Worm (Caenorhabditis elegans) whole organism, L4 larva: ENCODE measurements around the gene asp-4.

Experiments used
- Y75B8A.6 ChIP-seq: fragments of 200-800 bp; sonication (Bioruptor generic); IDR thresholded peaks from 2 replicates; pipeline ENCODE4 v1.3.6; 2022; ENCODE audit warnings: missing genetic modification reagents, missing genetic modification characterization, missing compliant biosample characterization
- ZK337.2 ChIP-seq: fragments of 200-800 bp; sonication (Bioruptor generic); IDR thresholded peaks from 2 replicates; pipeline ENCODE4 v1.3.6; 2022; ENCODE audit warnings: missing genetic modification reagents, missing genetic modification characterization, missing compliant biosample characterization
- aha-1 ChIP-seq: fragments of 150-350 bp; peaks from one replicate; lab custom pipeline; 2014; ENCODE audit warnings: missing biosample characterization, missing genetic modification characterization
- arid-1 ChIP-seq: fragments of 200-800 bp; sonication (Bioruptor generic); conservative IDR thresholded peaks from 2 replicates; pipeline ENCODE4 v1.3.6; 2022; ENCODE audit warnings: missing genetic modification reagents, missing genetic modification characterization, missing compliant biosample characterization
- ceh-20 ChIP-seq: fragments of 200-800 bp; sonication (Bioruptor generic); IDR thresholded peaks from 2 replicates; pipeline ENCODE4 v1.3.6; 2022; ENCODE audit warnings: missing genetic modification reagents, missing genetic modification characterization, missing compliant biosample characterization
- ceh-44 ChIP-seq: fragments of 200-800 bp; sonication (Bioruptor generic); IDR thresholded peaks from 2 replicates; pipeline ENCODE4 v1.3.6; 2022; ENCODE audit warnings: missing genetic modification reagents, missing genetic modification characterization, missing compliant biosample characterization
- ces-1 ChIP-seq: fragments of 150-350 bp; sonication (generic microtip); optimal IDR thresholded peaks from 4 replicates; lab custom pipeline; 2014; ENCODE audit warnings: missing biosample characterization, missing genetic modification reagents, missing genetic modification characterization
- ctbp-1 ChIP-seq: fragments of 200-800 bp; sonication (Bioruptor generic); IDR thresholded peaks from 2 replicates; pipeline ENCODE4 v1.3.6; 2022; ENCODE audit warnings: missing genetic modification reagents, missing genetic modification characterization, missing compliant biosample characterization
- daf-12 ChIP-seq: fragments of 150-350 bp; optimal IDR thresholded peaks from 2 replicates; lab custom pipeline; 2014; ENCODE audit warnings: missing biosample characterization, missing genetic modification reagents, missing genetic modification characterization
- dmd-6 ChIP-seq: fragments of 200-800 bp; sonication (Bioruptor generic); IDR thresholded peaks from 2 replicates; pipeline ENCODE4 v1.3.6; 2022; ENCODE audit warnings: missing genetic modification reagents, missing genetic modification characterization, missing compliant biosample characterization
- dmd-8 ChIP-seq: fragments of 200-800 bp; sonication (Bioruptor generic); IDR thresholded peaks from 2 replicates; pipeline ENCODE4 v1.3.6; 2022; ENCODE audit warnings: missing genetic modification characterization, missing compliant biosample characterization
- dmd-9 ChIP-seq: fragments of 200-800 bp; sonication (Bioruptor generic); IDR thresholded peaks from 2 replicates; pipeline ENCODE4 v1.3.6; 2022; ENCODE audit warnings: missing genetic modification reagents, missing genetic modification characterization, missing compliant biosample characterization
- dpl-1 ChIP-seq: fragments of 150-350 bp; optimal IDR thresholded peaks from 2 replicates; lab custom pipeline; 2014; ENCODE audit warnings: missing biosample characterization, missing genetic modification reagents, missing genetic modification characterization
- egl-43 ChIP-seq: fragments of 200-800 bp; sonication (Bioruptor generic); IDR thresholded peaks from 2 replicates; pipeline ENCODE4 v1.3.6; 2022; ENCODE audit warnings: missing genetic modification reagents, missing genetic modification characterization, missing compliant biosample characterization
- fkh-10 ChIP-seq: fragments of 150-350 bp; optimal IDR thresholded peaks from 2 replicates; lab custom pipeline; 2014; ENCODE audit warnings: missing biosample characterization, missing genetic modification reagents, missing genetic modification characterization
- hlh-11 ChIP-seq: fragments of 200-800 bp; sonication (Bioruptor generic); optimal IDR thresholded peaks from 2 replicates; lab custom pipeline; 2018; ENCODE audit warnings: mild to moderate bottlenecking, missing genetic modification characterization, missing compliant biosample characterization
- hlh-30 ChIP-seq: sonication (generic microtip); optimal IDR thresholded peaks from 2 replicates; lab custom pipeline; 2017; ENCODE audit warnings: antibody characterized with exemption, mild to moderate bottlenecking, missing genetic modification characterization, missing compliant biosample characterization; ENCODE audit not compliant: insufficient read depth
- hmg-1.1 ChIP-seq: fragments of 200-800 bp; sonication (Bioruptor generic); IDR thresholded peaks from 2 replicates; pipeline ENCODE4 v1.3.6; 2022; ENCODE audit warnings: missing genetic modification reagents, missing genetic modification characterization, missing compliant biosample characterization
- lim-7 ChIP-seq: fragments of 200-800 bp; sonication (Bioruptor generic); IDR thresholded peaks from 2 replicates; pipeline ENCODE4 v1.3.6; 2022; ENCODE audit warnings: missing genetic modification characterization, missing compliant biosample characterization
- lin-15B ChIP-seq: fragments of 150-350 bp; sonication (generic microtip); optimal IDR thresholded peaks from 3 replicates; lab custom pipeline; 2014; ENCODE audit warnings: missing biosample characterization, missing genetic modification characterization
- lin-29 ChIP-seq: fragments of 200-800 bp; sonication (Bioruptor generic); IDR thresholded peaks from 2 replicates; pipeline ENCODE4 v1.3.6; 2022; ENCODE audit warnings: missing genetic modification reagents, missing genetic modification characterization, missing compliant biosample characterization
- lin-39 ChIP-seq: fragments of 150-350 bp; optimal IDR thresholded peaks from 2 replicates; lab custom pipeline; 2014; ENCODE audit warnings: missing biosample characterization, missing genetic modification reagents, missing genetic modification characterization
- lir-3 ChIP-seq: sonication (generic microtip); optimal IDR thresholded peaks from 2 replicates; lab custom pipeline; 2016; ENCODE audit warnings: mild to moderate bottlenecking, missing genetic modification characterization, missing compliant biosample characterization
- mdl-1 ChIP-seq, 2 experiments: fragments of 150-350 bp in 1 of 2; sonication (generic microtip) in 1 of 2; optimal IDR thresholded peaks; 2 replicates each; lab custom pipeline; 2014 to 2017; ENCODE audit warnings: missing biosample characterization in 2 of 2, missing genetic modification characterization in 2 of 2
- mep-1 ChIP-seq: fragments of 150-350 bp; sonication (generic microtip); optimal IDR thresholded peaks from 3 replicates; lab custom pipeline; 2014; ENCODE audit warnings: missing biosample characterization, missing genetic modification characterization
- mes-2 ChIP-seq: sonication (generic microtip); optimal IDR thresholded peaks from 2 replicates; lab custom pipeline; 2016; ENCODE audit warnings: missing genotype, mild to moderate bottlenecking, missing genetic modification characterization, missing compliant biosample characterization; ENCODE audit not compliant: poor library complexity, severe bottlenecking
- nhr-10 ChIP-seq: fragments of 150-350 bp; optimal IDR thresholded peaks from 2 replicates; lab custom pipeline; 2014; ENCODE audit warnings: missing biosample characterization, missing genetic modification characterization
- nhr-11 ChIP-seq: fragments of 150-350 bp; optimal IDR thresholded peaks from 2 replicates; lab custom pipeline; 2014; ENCODE audit warnings: missing biosample characterization, missing genetic modification characterization
- nhr-41 ChIP-seq: fragments of 200-800 bp; sonication (Bioruptor generic); IDR thresholded peaks from 2 replicates; pipeline ENCODE4 v1.3.6; 2022; ENCODE audit warnings: missing genetic modification reagents, missing genetic modification characterization, missing compliant biosample characterization
- nhr-42 ChIP-seq: fragments of 200-800 bp; sonication (Bioruptor generic); IDR thresholded peaks from 2 replicates; pipeline ENCODE4 v1.3.6; 2022; ENCODE audit warnings: missing genetic modification characterization, missing compliant biosample characterization
- pha-4 ChIP-seq, 2 experiments: fragments of 150-350 bp in 1 of 2; fragments of 200-800 bp in 1 of 2; sonication (Bioruptor generic) in 1 of 2; IDR thresholded peaks in 1 of 2; optimal IDR thresholded peaks in 1 of 2; 2 replicates each; pipeline versions ENCODE4 v1.3.6 to Lab custom; 2014 to 2022; ENCODE audit warnings: missing genetic modification characterization in 2 of 2, missing genetic modification reagents in 2 of 2, missing biosample characterization in 1 of 2, missing compliant biosample characterization in 1 of 2
- skn-1 ChIP-seq: fragments of 150-350 bp; optimal IDR thresholded peaks from 2 replicates; lab custom pipeline; 2014; ENCODE audit warnings: missing biosample characterization, missing genetic modification characterization
- snpc-4 ChIP-seq: fragments of 150-350 bp; optimal IDR thresholded peaks from 2 replicates; lab custom pipeline; 2014; ENCODE audit warnings: missing biosample characterization, missing genetic modification characterization
- unc-62 ChIP-seq, 3 experiments: fragments of 150-350 bp in 1 of 3; sonication (generic microtip); optimal IDR thresholded peaks in 2 of 3; peaks in 1 of 3; 1 replicate in 1 of 3; 2 replicates in 2 of 3; lab custom pipeline; 2014 to 2017; ENCODE audit warnings: missing biosample characterization in 3 of 3, missing genetic modification characterization in 3 of 3, missing genetic modification reagents in 3 of 3, missing genotype in 1 of 3
- vab-7 ChIP-seq: fragments of 200-800 bp; sonication (Bioruptor generic); IDR thresholded peaks from 2 replicates; pipeline ENCODE4 v1.3.6; 2022; ENCODE audit warnings: missing genetic modification reagents, missing genetic modification characterization, missing compliant biosample characterization
- zag-1 ChIP-seq: fragments of 150-350 bp; optimal IDR thresholded peaks from 2 replicates; lab custom pipeline; 2014; ENCODE audit warnings: missing biosample characterization, missing genetic modification characterization
- zip-2 ChIP-seq: fragments of 150-350 bp; optimal IDR thresholded peaks from 2 replicates; lab custom pipeline; 2014; ENCODE audit warnings: missing biosample characterization, missing genetic modification characterization
- ztf-11 ChIP-seq: fragments of 150-350 bp; optimal IDR thresholded peaks from 2 replicates; lab custom pipeline; 2014; ENCODE audit warnings: missing biosample characterization, missing genetic modification characterization
- ztf-7 ChIP-seq: fragments of 150-350 bp; optimal IDR thresholded peaks from 2 replicates; lab custom pipeline; 2014; ENCODE audit warnings: missing biosample characterization, missing genetic modification characterization

Gene asp-4

DNA sequence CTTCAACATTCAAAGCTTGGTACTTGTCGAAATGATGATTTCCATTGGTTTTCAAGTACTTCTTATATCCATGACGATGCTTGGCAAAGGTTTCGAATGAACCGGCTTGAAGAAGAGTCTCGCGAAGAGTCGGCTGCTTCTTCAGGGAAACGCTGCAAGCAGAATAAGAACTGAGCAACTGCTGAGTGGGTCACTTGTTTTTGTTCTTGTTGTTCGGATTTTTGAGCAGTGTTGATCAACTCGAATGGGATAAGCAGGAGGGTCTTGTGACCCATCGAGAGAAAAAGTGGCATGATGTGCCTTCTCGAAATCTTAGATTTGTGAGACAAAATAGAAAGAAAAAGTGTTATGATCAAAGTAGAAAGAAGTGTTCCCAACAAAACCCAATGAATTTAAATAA lies 653 bp downstream of the asp-4 start (continued):
- TF ChIP-seq ceh-44 (GFP tag; lab: Robert Waterston, UW) = no peak
- no peak for TF ChIP-seq dmd-9 (GFP tag; lab: Robert Waterston, UW)
- no peak for TF ChIP-seq nhr-41 (GFP tag; lab: Robert Waterston, UW)
- TF ChIP-seq fkh-10 (GFP tag; lab: Kevin White, UChicago) = no peak
- no peak for TF ChIP-seq lin-29 (GFP tag; lab: Robert Waterston, UW)
- TF ChIP-seq hlh-30 (tag; lab: Kevin White, UChicago) = peak; percentile 8
- TF ChIP-seq mep-1 (tag; lab: Kevin White, UChicago) = no peak
- TF ChIP-seq, all 104 proteins: peak for 4

DNA sequence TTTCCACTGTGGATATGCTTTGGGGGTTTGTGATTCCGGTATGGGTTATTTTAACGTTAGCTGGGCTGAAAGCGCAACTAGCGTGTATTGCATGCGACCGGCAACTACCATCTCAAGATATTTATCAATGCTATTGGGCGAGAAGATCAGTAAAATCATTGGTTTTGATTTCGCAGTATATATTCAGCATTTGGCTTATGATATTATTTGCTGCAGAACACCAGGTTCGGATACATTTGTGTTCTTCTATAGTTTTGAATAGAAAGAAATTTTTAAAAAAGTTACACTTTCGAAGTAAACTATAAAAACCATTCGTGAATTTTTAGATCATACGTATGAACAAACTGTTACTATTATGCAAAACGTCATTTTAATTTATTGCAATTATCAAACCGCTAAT lies 3.3 kb downstream of the asp-4 start:
- TF ChIP-seq aha-1 (tag; lab: Kevin White, UChicago) = peak; percentile 17
- no peak for TF ChIP-seq hlh-11 (tag; lab: Kevin White, UChicago)
- TF ChIP-seq mep-1 (tag; lab: Kevin White, UChicago) = no peak
- peak in 1 of 2 experiments; percentile 94 for TF ChIP-seq unc-62 (GFP tag; optimal IDR thresholded peaks at IDR 0.05 in 1 of 2; lab: Kevin White, UChicago)
- no peak for TF ChIP-seq unc-62 (tag; optimal IDR thresholded peaks at IDR 0.05; lab: Kevin White, UChicago)
- TF ChIP-seq, all 104 proteins: peak for 2

DNA sequence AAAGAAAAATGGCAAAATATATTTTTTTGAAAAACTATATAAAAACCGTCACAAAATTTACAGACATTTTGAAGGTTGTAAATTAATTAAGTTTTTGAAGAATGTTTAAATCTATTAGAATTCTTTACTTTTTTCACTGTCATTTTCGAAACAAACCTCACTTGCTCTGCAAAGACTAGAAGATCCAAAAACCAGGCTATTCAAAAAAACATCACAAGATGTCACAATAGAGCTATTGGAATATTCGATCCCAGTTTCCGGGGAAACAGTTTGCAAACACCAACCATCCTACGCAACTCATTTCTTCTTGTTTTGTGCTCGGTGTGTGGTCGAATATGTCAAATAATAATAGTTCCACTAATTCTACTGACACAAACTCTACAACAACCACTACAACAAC lies 4.5 kb downstream of the asp-4 start, which contains the start of gene R12H7.4:
Gene R12H7.4, plus strand, starts transcription at position 301 of the 400 bp plus-strand sequence.
- no peak for TF ChIP-seq nhr-42 (GFP tag; lab: Robert Waterston, UW)
- TF ChIP-seq unc-62 (GFP tag; optimal IDR thresholded peaks at IDR 0.05 in 1 of 2; lab: Kevin White, UChicago) = peak in 1 of 2 experiments; percentile 79
- no peak for TF ChIP-seq unc-62 (tag; optimal IDR thresholded peaks at IDR 0.05; lab: Kevin White, UChicago)

DNA sequence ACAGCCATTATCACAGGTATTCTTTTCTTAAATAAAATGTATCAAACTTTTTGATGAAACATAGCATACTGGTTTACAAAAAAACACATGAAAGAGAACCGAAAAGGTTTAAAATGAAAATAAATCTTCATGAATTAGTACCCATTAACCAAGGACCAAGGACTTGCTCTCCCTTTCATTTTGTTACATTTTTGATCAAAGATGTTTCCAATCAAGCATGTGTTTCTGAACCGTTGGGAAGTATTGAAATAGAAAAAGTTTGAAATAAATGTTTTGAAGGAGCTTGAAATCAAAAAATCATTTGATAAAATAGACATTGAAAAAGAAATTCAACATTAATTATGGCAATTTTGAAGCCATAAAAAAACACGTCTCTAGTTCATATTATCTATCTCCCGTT lies 8.7 kb downstream of the asp-4 start:
- no peak for TF ChIP-seq dmd-8 (GFP tag; lab: Robert Waterston, UW)
- TF ChIP-seq unc-62 (GFP tag; optimal IDR thresholded peaks at IDR 0.05 in 1 of 2; lab: Kevin White, UChicago) = peak in 1 of 2 experiments; percentile 19
- TF ChIP-seq unc-62 (tag; optimal IDR thresholded peaks at IDR 0.05; lab: Kevin White, UChicago) = no peak
- TF ChIP-seq, all 104 proteins: peak for 1

DNA sequence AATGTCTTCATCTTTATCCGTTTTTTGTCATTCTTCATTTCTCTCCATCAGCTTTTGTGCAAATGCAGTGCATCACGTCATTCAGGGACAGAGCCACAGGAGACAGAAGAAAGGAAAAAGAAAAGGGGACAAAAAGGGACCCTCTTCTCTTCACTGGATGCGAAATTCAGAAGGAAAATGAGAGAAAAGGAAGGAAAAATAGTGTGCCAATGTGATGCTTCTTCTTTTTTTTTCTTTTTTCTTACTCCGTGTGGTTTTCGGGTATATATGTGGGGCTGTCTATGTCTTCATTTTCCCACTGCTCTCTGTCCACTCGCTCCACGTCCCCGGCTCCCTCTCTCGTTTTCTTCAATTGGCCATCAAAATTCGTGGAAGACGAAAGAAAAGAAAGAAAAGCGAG lies 10.8 kb downstream of the asp-4 start:
- TF ChIP-seq ztf-11 (no peak), skn-1 (tag; lab: Kevin White, UChicago) (no peak), lir-3 (tag; lab: Kevin White, UChicago) (no peak), nhr-42 (GFP tag; lab: Robert Waterston, UW) (no peak), nhr-10 (tag; lab: Kevin White, UChicago) (no peak), vab-7 (GFP tag; lab: Robert Waterston, UW) (no peak), dpl-1 (GFP tag; lab: Kevin White, UChicago) (no peak), ceh-44 (GFP tag; lab: Robert Waterston, UW) (no peak), lin-39 (tag; lab: Kevin White, UChicago) (no peak), mes-2 (tag; lab: Kevin White, UChicago) (no peak), ceh-20 (no peak), zip-2 (tag; lab: Kevin White, UChicago) (no peak), hmg-1.1 (peak; percentile 57), egl-43 (0 out of 2 replicates have a peak, but pooled peaks have one; percentile 18), arid-1 (GFP tag; lab: Robert Waterston, UW) (no peak), zag-1 (tag; lab: Kevin White, UChicago) (no peak), daf-12 (tag; lab: Kevin White, UChicago) (no peak), hlh-30 (tag; lab: Kevin White, UChicago) (peak; percentile 35), snpc-4 (tag; lab: Kevin White, UChicago) (no peak), lim-7 (GFP tag; lab: Robert Waterston, UW) (no peak), mep-1 (tag; lab: Kevin White, UChicago) (peak; percentile 71), mdl-1 (tag; optimal IDR thresholded peaks at IDR 0.05; lab: Kevin White, UChicago) (peak in 1 of 2 experiments; percentile 32), pha-4 (GFP tag; IDR thresholded peaks at IDR 0.05; lab: Robert Waterston, UW) (no peak), pha-4 (tag; optimal IDR thresholded peaks at IDR 0.05; lab: Kevin White, UChicago) (no peak), ces-1 (GFP tag; lab: Kevin White, UChicago) (no peak), unc-62 (GFP tag; optimal IDR thresholded peaks at IDR 0.05 in 1 of 2; lab: Kevin White, UChicago) (peak in 1 of 2 experiments; percentile 43), unc-62 (tag; optimal IDR thresholded peaks at IDR 0.05; lab: Kevin White, UChicago) (no peak), dmd-9 (GFP tag; lab: Robert Waterston, UW) (no peak), fkh-10 (GFP tag; lab: Kevin White, UChicago) (peak; percentile 71), nhr-11 (tag; lab: Kevin White, UChicago) (no peak), lin-15B (tag; lab: Kevin White, UChicago) (no peak), aha-1 (tag; lab: Kevin White, UChicago) (no peak), ztf-7 (tag; lab: Kevin White, UChicago) (no peak), dmd-6 (GFP tag; lab: Robert Waterston, UW) (no peak), ZK337.2 (GFP tag; lab: Robert Waterston, UW) (no peak), ctbp-1 (peak; percentile 60; the same call in 1 of the 2 replicates), Y75B8A.6 (GFP tag; lab: Robert Waterston, UW) (no peak)
